Worm (Caenorhabditis elegans): Measurements from ENCODE around the gene F14H3.6.

Gene F14H3.6

DNA sequence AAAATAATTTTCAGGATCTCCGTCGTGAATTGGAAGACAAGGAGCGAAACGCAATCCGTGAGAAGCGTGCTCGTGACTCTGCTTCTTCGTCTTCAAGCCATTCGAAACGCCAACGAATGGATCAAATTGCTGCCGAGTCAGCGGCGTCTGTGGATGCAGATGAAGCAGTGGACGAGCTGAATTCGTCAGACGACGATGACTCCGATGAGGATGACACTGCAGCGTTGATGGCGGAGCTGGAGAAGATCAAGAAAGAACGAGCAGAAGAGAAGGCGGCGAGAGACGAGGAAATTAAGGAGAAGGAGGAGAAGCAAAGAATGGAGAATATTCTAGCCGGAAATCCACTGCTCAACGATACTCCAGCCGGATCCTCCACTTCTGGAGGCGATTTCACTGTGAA is 35.1 kb downstream of the F14H3.6 start:
- TF ChIP-seq cnd-1 (tag; optimal IDR thresholded peaks at IDR 0.05) (no peak), drap-1 (GFP tag; optimal IDR thresholded peaks at IDR 0.05) (no peak), zip-8 (tag; optimal IDR thresholded peaks at IDR 0.05) (no peak), mls-2 (tag; optimal IDR thresholded peaks at IDR 0.05) (no peak), hlh-1 (tag; optimal IDR thresholded peaks at IDR 0.05) (no peak), ceh-39 (tag; optimal IDR thresholded peaks at IDR 0.05) (no peak), unc-120 (tag; optimal IDR thresholded peaks at IDR 0.05; ENCODE audit: poor library complexity, severe bottlenecking) (no peak)

DNA sequence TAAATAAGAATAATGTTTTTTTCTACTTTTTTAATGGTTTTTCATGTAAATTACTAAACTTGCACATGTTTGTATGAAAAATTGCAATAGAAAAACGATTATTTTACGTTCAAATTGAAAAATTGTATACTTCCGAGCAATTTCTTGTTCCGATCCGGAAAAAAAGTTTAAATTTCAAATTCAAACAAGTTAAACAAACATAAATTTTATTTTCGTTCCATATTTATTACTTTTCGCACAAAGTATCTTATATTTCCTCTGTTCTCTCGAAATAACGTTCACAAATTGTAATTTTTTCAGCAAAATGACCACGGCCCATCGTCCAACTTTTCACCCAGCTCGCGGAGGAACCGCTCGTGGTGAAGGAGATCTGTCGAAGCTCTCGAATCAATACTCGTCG is 35.6 kb downstream of the F14H3.6 start, which contains the start of gene cwc-15:
cwc-15 (plus strand) TSS at position 301 of the 400 bp plus-strand sequence.
- TF ChIP-seq ztf-11 (tag; optimal IDR thresholded peaks at IDR 0.05) (no peak), M03D4.4 (tag; optimal IDR thresholded peaks at IDR 0.05) (no peak), nhr-28 (tag; optimal IDR thresholded peaks at IDR 0.05) (no peak), ceh-43 (GFP tag; optimal IDR thresholded peaks at IDR 0.05) (no peak), unc-39 (tag; optimal IDR thresholded peaks at IDR 0.05) (no peak), nhr-2 (tag; optimal IDR thresholded peaks at IDR 0.05) (no peak), drap-1 (GFP tag; optimal IDR thresholded peaks at IDR 0.05) (no peak), elt-1 (tag; optimal IDR thresholded peaks at IDR 0.05; ENCODE audit: borderline replicate concordance, insufficient read depth) (no peak), unc-120 (tag; optimal IDR thresholded peaks at IDR 0.05; ENCODE audit: poor library complexity, severe bottlenecking) (no peak), flh-1 (GFP tag; optimal IDR thresholded peaks at IDR 0.05) (no peak), snpc-4 (tag; optimal IDR thresholded peaks at IDR 0.05) (no peak), elt-3 (tag; optimal IDR thresholded peaks at IDR 0.05) (no peak), ham-2 (GFP tag; optimal IDR thresholded peaks at IDR 0.05) (no peak), ceh-83 (GFP tag; optimal IDR thresholded peaks at IDR 0.05) (no peak), bed-3 (GFP tag; optimal IDR thresholded peaks at IDR 0.05) (no peak), mab-5 (tag; optimal IDR thresholded peaks at IDR 0.05) (no peak), nhr-237 (tag; optimal IDR thresholded peaks at IDR 0.05) (no peak), nhr-12 (tag; optimal IDR thresholded peaks at IDR 0.05) (no peak)

DNA sequence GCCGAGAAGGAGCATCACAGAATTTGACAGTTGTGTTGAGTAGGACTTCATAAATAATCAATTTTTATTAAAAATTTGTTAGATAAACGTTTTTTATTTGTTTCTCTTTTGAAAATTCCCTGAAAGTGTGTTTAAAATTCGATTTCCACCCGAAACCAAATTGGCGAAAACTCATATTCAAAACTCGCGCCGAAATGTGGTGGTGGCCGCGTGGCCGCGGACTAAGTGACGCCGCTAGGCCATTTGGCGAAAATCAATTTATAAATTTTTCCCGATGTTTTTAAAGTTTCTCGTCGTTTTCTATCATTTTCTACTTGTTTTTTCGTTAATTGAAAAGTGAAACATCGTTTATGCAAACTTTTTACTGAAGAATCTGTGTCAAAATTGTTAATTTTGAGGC is 36.1 kb downstream of the F14H3.6 start:
- peak; percentile 59 for TF ChIP-seq sptf-1 (tag; optimal IDR thresholded peaks at IDR 0.05)
- no peak for TF ChIP-seq nhr-28 (tag; optimal IDR thresholded peaks at IDR 0.05)

DNA sequence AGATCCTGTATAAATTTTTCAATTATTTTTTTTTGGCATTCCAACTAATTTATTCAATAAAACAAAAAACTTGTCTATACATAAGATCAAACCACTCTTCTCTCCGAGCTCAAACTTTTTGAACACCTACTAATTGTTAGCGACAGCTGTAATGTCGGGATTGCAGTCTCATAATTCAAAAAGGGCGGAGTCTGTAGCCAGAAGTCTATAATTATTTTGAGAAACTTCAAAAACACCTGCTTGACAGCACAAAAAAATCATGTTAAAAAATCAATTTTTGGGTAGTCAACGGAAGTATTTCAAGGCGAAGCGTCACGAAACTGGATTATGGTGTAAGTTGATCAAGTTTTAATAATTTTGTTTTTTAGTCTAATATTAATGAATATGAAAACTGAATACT is 38.7 kb downstream of the F14H3.6 start, which contains the start of gene srx-44:
srx-44 (plus strand) TSS at position 301 of the 400 bp plus-strand sequence.
- TF ChIP-seq sem-2 (GFP tag; optimal IDR thresholded peaks at IDR 0.05): no peak
- TF ChIP-seq nhr-237 (tag; optimal IDR thresholded peaks at IDR 0.05): no peak
- no peak for TF ChIP-seq unc-62 (GFP tag; optimal IDR thresholded peaks at IDR 0.05)
- no peak for TF ChIP-seq nhr-28 (tag; optimal IDR thresholded peaks at IDR 0.05)
- TF ChIP-seq elt-1 (tag; optimal IDR thresholded peaks at IDR 0.05; ENCODE audit: borderline replicate concordance, insufficient read depth): no peak
- no peak for TF ChIP-seq drap-1 (GFP tag; optimal IDR thresholded peaks at IDR 0.05)
- no peak for TF ChIP-seq ceh-83 (GFP tag; optimal IDR thresholded peaks at IDR 0.05)
- TF ChIP-seq ztf-11 (tag; optimal IDR thresholded peaks at IDR 0.05): no peak
- TF ChIP-seq elt-3 (tag; optimal IDR thresholded peaks at IDR 0.05): no peak
- no peak for TF ChIP-seq ces-1 (GFP tag; optimal IDR thresholded peaks at IDR 0.05)
- no peak for TF ChIP-seq zip-8 (tag; optimal IDR thresholded peaks at IDR 0.05)
- no peak for TF ChIP-seq mls-2 (tag; optimal IDR thresholded peaks at IDR 0.05)
- TF ChIP-seq pha-4 (tag; optimal IDR thresholded peaks at IDR 0.05): no peak
- TF ChIP-seq hlh-1 (tag; optimal IDR thresholded peaks at IDR 0.05): no peak
- TF ChIP-seq lin-13 (tag; optimal IDR thresholded peaks at IDR 0.05): no peak
- no peak for TF ChIP-seq lsy-2 (tag; optimal IDR thresholded peaks at IDR 0.05)
- TF ChIP-seq ceh-39 (tag; optimal IDR thresholded peaks at IDR 0.05): no peak

DNA sequence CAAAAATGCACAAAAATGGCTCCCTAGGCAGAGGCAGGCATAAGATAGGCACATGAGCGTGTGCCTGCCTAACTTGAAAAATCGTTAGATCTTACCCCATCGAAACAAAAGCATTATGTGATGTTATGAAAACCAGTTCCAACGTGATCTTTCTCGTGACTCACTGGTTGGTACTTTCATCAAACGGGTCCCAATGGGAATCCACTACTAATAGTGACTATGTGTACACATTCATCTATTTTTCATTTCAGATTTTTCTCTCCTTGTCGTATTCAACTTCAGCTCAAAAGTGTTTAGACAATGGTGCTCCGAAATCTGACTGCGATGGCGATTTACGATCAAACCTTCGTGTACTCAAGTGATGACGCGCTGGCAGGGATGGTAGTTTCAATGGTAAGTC is 41.0 kb downstream of the F14H3.6 start, which contains the start of gene srx-43:
srx-43 (plus strand) TSS at position 301 of the 400 bp plus-strand sequence.
- TF ChIP-seq mab-5 (tag; optimal IDR thresholded peaks at IDR 0.05) (no peak), ztf-11 (tag; optimal IDR thresholded peaks at IDR 0.05) (no peak), tbx-8 (GFP tag; optimal IDR thresholded peaks at IDR 0.05) (no peak), elt-3 (tag; optimal IDR thresholded peaks at IDR 0.05) (no peak), mep-1 (tag; optimal IDR thresholded peaks at IDR 0.05) (no peak), drap-1 (GFP tag; optimal IDR thresholded peaks at IDR 0.05) (no peak), ceh-43 (GFP tag; optimal IDR thresholded peaks at IDR 0.05) (no peak), zip-8 (tag; optimal IDR thresholded peaks at IDR 0.05) (no peak), M03D4.4 (tag; optimal IDR thresholded peaks at IDR 0.05) (no peak), lin-13 (tag; optimal IDR thresholded peaks at IDR 0.05) (no peak), hlh-1 (tag; optimal IDR thresholded peaks at IDR 0.05) (no peak), snpc-4 (tag; optimal IDR thresholded peaks at IDR 0.05) (no peak), ces-1 (GFP tag; optimal IDR thresholded peaks at IDR 0.05) (no peak), ceh-83 (GFP tag; optimal IDR thresholded peaks at IDR 0.05) (no peak), unc-120 (tag; optimal IDR thresholded peaks at IDR 0.05; ENCODE audit: poor library complexity, severe bottlenecking) (no peak), sem-2 (GFP tag; optimal IDR thresholded peaks at IDR 0.05) (no peak), sptf-1 (tag; optimal IDR thresholded peaks at IDR 0.05) (no peak), nhr-28 (tag; optimal IDR thresholded peaks at IDR 0.05) (no peak), flh-1 (GFP tag; optimal IDR thresholded peaks at IDR 0.05) (no peak)
